Fruit fly (Drosophila melanogaster) whole organism, pupa: ENCODE data around the gene ctp.

Source experiments
- CG10348 ChIP-seq: fragments of 200-800 bp; sonication (Bioruptor generic); IDR thresholded peaks from 2 replicates; pipeline ENCODE4 v1.3.6; 2022; ENCODE audit warnings: missing biosample characterization, missing genetic modification characterization
- CG12605 ChIP-seq: fragments of 200-800 bp; sonication (Bioruptor generic); IDR thresholded peaks from 2 replicates; pipeline ENCODE4 v1.3.6; 2022; ENCODE audit warnings: missing biosample characterization, missing genetic modification characterization
- CG15710 ChIP-seq: fragments of 200-800 bp; sonication (Bioruptor generic); optimal IDR thresholded peaks from 2 replicates; lab custom pipeline; 2018; ENCODE audit warnings: missing biosample characterization, mild to moderate bottlenecking, missing genetic modification characterization, moderate library complexity
- CG34367 ChIP-seq: fragments of 200-800 bp; sonication (Bioruptor generic); optimal IDR thresholded peaks from 2 replicates; lab custom pipeline; 2018; ENCODE audit warnings: missing biosample characterization, mild to moderate bottlenecking, missing genetic modification characterization
- CG8159 ChIP-seq: fragments of 200-800 bp; sonication (Bioruptor generic); optimal IDR thresholded peaks from 3 replicates; lab custom pipeline; 2018; ENCODE audit warnings: missing biosample characterization, mild to moderate bottlenecking, missing genetic modification characterization, moderate library complexity
- D1 ChIP-seq: fragments of 200-800 bp; sonication (Bioruptor generic); optimal IDR thresholded peaks from 2 replicates; lab custom pipeline; 2018; ENCODE audit warnings: missing biosample characterization, mild to moderate bottlenecking, missing genetic modification characterization, moderate library complexity
- EcR ChIP-seq: fragments of 200-800 bp; sonication (Bioruptor generic); optimal IDR thresholded peaks from 3 replicates; lab custom pipeline; 2019; ENCODE audit warnings: missing biosample characterization, missing genetic modification characterization, mild to moderate bottlenecking, moderate library complexity, missing genetic modification reagents
- fd96Ca ChIP-seq: fragments of 200-800 bp; sonication (Bioruptor generic); IDR thresholded peaks from 3 replicates; pipeline ENCODE4 v1.3.6; 2022; ENCODE audit warnings: missing biosample characterization, missing genetic modification characterization
- gl ChIP-seq: fragments of 200-800 bp; sonication (Bioruptor generic); optimal IDR thresholded peaks from 2 replicates; lab custom pipeline; 2018; ENCODE audit warnings: missing biosample characterization, mild to moderate bottlenecking, missing genetic modification characterization
- rn ChIP-seq: fragments of 200-800 bp; sonication (Bioruptor generic); IDR thresholded peaks from 2 replicates; pipeline ENCODE4 v1.3.6; 2022; ENCODE audit warnings: missing biosample characterization, missing genetic modification characterization

- TF ChIP-seq CG10348 (GFP tag; lab: Robert Waterston, UW) (no peak), D1 (tag; lab: Kevin White, UChicago) (no peak), fd96Ca (no peak), rn (GFP tag; lab: Robert Waterston, UW) (no peak), gl (tag; lab: Kevin White, UChicago) (no peak), EcR (GFP tag; lab: Kevin White, UChicago) (no peak), CG8159 (no peak), CG12605 (GFP tag; lab: Robert Waterston, UW) (no peak), CG15710 (tag; lab: Kevin White, UChicago) (no peak), CG34367 (tag; lab: Kevin White, UChicago) (no peak)
Measured at dm6 chrX:4677427-4677826, 10.2 kb upstream of the ctp start.
